Fruit fly (Drosophila melanogaster): ENCODE results near the gene emb.
A peak's percentile ranks its signal among the peaks of the same experiment; 100 is the strongest.

Gene emb

dm6 chr2L:8361204-8361952, 42.0 kb upstream of the emb start (continued):
- TF ChIP-seq Rel (GFP tag; optimal IDR thresholded peaks at IDR 0.05) (no peak), Rel (tag; optimal IDR thresholded peaks at IDR 0.05) (no peak), Hr83 (GFP tag; optimal IDR thresholded peaks at IDR 0.05; ENCODE audit: poor library complexity, severe bottlenecking) (no peak), sage (GFP tag; optimal IDR thresholded peaks at IDR 0.05) (no peak), Hr78 (GFP tag; optimal IDR thresholded peaks at IDR 0.05) (no peak), OdsH (GFP tag; optimal IDR thresholded peaks at IDR 0.05) (peak; percentile 36), ey (GFP tag; optimal IDR thresholded peaks at IDR 0.05) (peak; percentile 64), tai (GFP tag; optimal IDR thresholded peaks at IDR 0.05) (no peak), brk (GFP tag; optimal IDR thresholded peaks at IDR 0.05) (no peak), CG9705 (GFP tag; optimal IDR thresholded peaks at IDR 0.05) (peak; percentile 7)

dm6 chr2L:8362273-8362954, 41.0 kb upstream of the emb start, which contains the start of gene CG7627:
Gene CG7627 (minus strand): TSS chr2L:8362469.
- TF ChIP-seq Abd-B (GFP tag; optimal IDR thresholded peaks at IDR 0.05) (no peak), Hnf4 (GFP tag; optimal IDR thresholded peaks at IDR 0.05) (peak; percentile 86), Hr83 (GFP tag; optimal IDR thresholded peaks at IDR 0.05; ENCODE audit: poor library complexity, severe bottlenecking) (peak; percentile 49), usp (GFP tag; optimal IDR thresholded peaks at IDR 0.05) (no peak), Myc (optimal IDR thresholded peaks at IDR 0.05) (no peak), foxo (GFP tag; optimal IDR thresholded peaks at IDR 0.05) (peak in 1 of 2 experiments; percentile 90), brk (GFP tag; optimal IDR thresholded peaks at IDR 0.05) (peak; percentile 72), CG9705 (GFP tag; optimal IDR thresholded peaks at IDR 0.05) (peak; percentile 53), tai (GFP tag; optimal IDR thresholded peaks at IDR 0.05) (peak; percentile 63), CrebA (GFP tag; optimal IDR thresholded peaks at IDR 0.05; ENCODE audit: borderline replicate concordance) (no peak), dsf (GFP tag; optimal IDR thresholded peaks at IDR 0.05; ENCODE audit: borderline replicate concordance) (no peak), Hr78 (GFP tag; optimal IDR thresholded peaks at IDR 0.05) (no peak), N (GFP tag; optimal IDR thresholded peaks at IDR 0.05) (no peak), rgr (GFP tag; optimal IDR thresholded peaks at IDR 0.05) (peak; percentile 86), jim (GFP tag; optimal IDR thresholded peaks at IDR 0.05) (no peak), br (GFP tag; optimal IDR thresholded peaks at IDR 0.05) (peak; percentile 85), GATAd (GFP tag; optimal IDR thresholded peaks at IDR 0.05) (no peak), sv (GFP tag; optimal IDR thresholded peaks at IDR 0.05) (peak; percentile 66), psq (GFP tag; optimal IDR thresholded peaks at IDR 0.05) (peak; percentile 82), Mio (GFP tag; optimal IDR thresholded peaks at IDR 0.05) (no peak), woc (GFP tag; optimal IDR thresholded peaks at IDR 0.05) (peak; percentile 93), CG32264 (GFP tag; optimal IDR thresholded peaks at IDR 0.05) (peak; percentile 62), h (GFP tag; optimal IDR thresholded peaks at IDR 0.05) (peak; percentile 89), Vsx2 (GFP tag; optimal IDR thresholded peaks at IDR 0.05; ENCODE audit: partially characterized antibody) (peak; percentile 49), pan (optimal IDR thresholded peaks at IDR 0.05) (no peak), OdsH (GFP tag; optimal IDR thresholded peaks at IDR 0.05) (peak; percentile 91), Dif (GFP tag; optimal IDR thresholded peaks at IDR 0.05; ENCODE audit: partially characterized antibody) (peak; percentile 33), Rel (GFP tag; optimal IDR thresholded peaks at IDR 0.05) (no peak), Rel (tag; optimal IDR thresholded peaks at IDR 0.05) (peak; percentile 41), Sp1 (GFP tag; optimal IDR thresholded peaks at IDR 0.05) (peak; percentile 74), HLH106 (tag; optimal IDR thresholded peaks at IDR 0.05) (peak; percentile 80), dmrt93B (GFP tag; optimal IDR thresholded peaks at IDR 0.05) (peak; percentile 66), sage (GFP tag; optimal IDR thresholded peaks at IDR 0.05) (peak; percentile 48), lola (GFP tag; optimal IDR thresholded peaks at IDR 0.05) (no peak), fru (GFP tag; optimal IDR thresholded peaks at IDR 0.05) (peak; percentile 89), ey (GFP tag; optimal IDR thresholded peaks at IDR 0.05) (peak; percentile 90), Dfd (GFP tag; optimal IDR thresholded peaks at IDR 0.05) (no peak), dl (GFP tag; optimal IDR thresholded peaks at IDR 0.05; ENCODE audit: insufficient read depth in 1 of 2, partially characterized antibody in 2 of 2) (no peak), Jra (GFP tag; optimal IDR thresholded peaks at IDR 0.05) (peak; percentile 83)
